Worm (Caenorhabditis elegans) whole organism, L4 larva: ENCODE results near the gene zig-8.

Experiments used
- F44E2.7 ChIP-seq: fragments of 200-800 bp; sonication (Bioruptor generic); IDR thresholded peaks from 2 replicates; pipeline ENCODE4 v2.1.2; 2022; ENCODE audit warnings: missing genetic modification characterization, missing compliant biosample characterization
- R02D3.7 ChIP-seq: fragments of 150-350 bp; sonication (generic microtip); optimal IDR thresholded peaks from 3 replicates; lab custom pipeline; 2014; ENCODE audit warnings: missing biosample characterization, missing genetic modification characterization
- T20F7.1 ChIP-seq: fragments of 200-800 bp; sonication (Bioruptor generic); optimal IDR thresholded peaks from 2 replicates; lab custom pipeline; 2018; ENCODE audit warnings: mild to moderate bottlenecking, missing genetic modification characterization, missing compliant biosample characterization
- Y105C5A.15 ChIP-seq: fragments of 200-800 bp; sonication (Bioruptor generic); IDR thresholded peaks from 2 replicates; pipeline ENCODE4 v1.3.6; 2022; ENCODE audit warnings: missing genetic modification characterization, missing compliant biosample characterization
- aha-1 ChIP-seq: fragments of 150-350 bp; peaks from one replicate; lab custom pipeline; 2014; ENCODE audit warnings: missing biosample characterization, missing genetic modification characterization
- arid-1 ChIP-seq: fragments of 200-800 bp; sonication (Bioruptor generic); conservative IDR thresholded peaks from 2 replicates; pipeline ENCODE4 v1.3.6; 2022; ENCODE audit warnings: missing genetic modification reagents, missing genetic modification characterization, missing compliant biosample characterization
- dmd-9 ChIP-seq: fragments of 200-800 bp; sonication (Bioruptor generic); IDR thresholded peaks from 2 replicates; pipeline ENCODE4 v1.3.6; 2022; ENCODE audit warnings: missing genetic modification reagents, missing genetic modification characterization, missing compliant biosample characterization
- dve-1 ChIP-seq: sonication (generic microtip); optimal IDR thresholded peaks from 2 replicates; lab custom pipeline; 2017; ENCODE audit warnings: antibody characterized with exemption, mild to moderate bottlenecking, missing genetic modification characterization, missing compliant biosample characterization; ENCODE audit not compliant: insufficient read depth
- hif-1 ChIP-seq, 2 experiments: sonication (generic microtip); optimal IDR thresholded peaks; 2 replicates each; lab custom pipeline; 2016 to 2017; ENCODE audit warnings: missing compliant biosample characterization in 2 of 2, missing genetic modification characterization in 2 of 2, missing genetic modification reagents in 2 of 2, missing genotype in 2 of 2, mild to moderate bottlenecking in 1 of 2
- hlh-11 ChIP-seq: fragments of 200-800 bp; sonication (Bioruptor generic); optimal IDR thresholded peaks from 2 replicates; lab custom pipeline; 2018; ENCODE audit warnings: mild to moderate bottlenecking, missing genetic modification characterization, missing compliant biosample characterization
- hlh-30 ChIP-seq: sonication (generic microtip); optimal IDR thresholded peaks from 2 replicates; lab custom pipeline; 2017; ENCODE audit warnings: antibody characterized with exemption, mild to moderate bottlenecking, missing genetic modification characterization, missing compliant biosample characterization; ENCODE audit not compliant: insufficient read depth
- lim-7 ChIP-seq: fragments of 200-800 bp; sonication (Bioruptor generic); IDR thresholded peaks from 2 replicates; pipeline ENCODE4 v1.3.6; 2022; ENCODE audit warnings: missing genetic modification characterization, missing compliant biosample characterization
- lin-15B ChIP-seq: fragments of 150-350 bp; sonication (generic microtip); optimal IDR thresholded peaks from 3 replicates; lab custom pipeline; 2014; ENCODE audit warnings: missing biosample characterization, missing genetic modification characterization
- lir-3 ChIP-seq: sonication (generic microtip); optimal IDR thresholded peaks from 2 replicates; lab custom pipeline; 2016; ENCODE audit warnings: mild to moderate bottlenecking, missing genetic modification characterization, missing compliant biosample characterization
- lsy-2 ChIP-seq, 2 experiments: fragments of 150-350 bp in 1 of 2; sonication (generic microtip) in 1 of 2; optimal IDR thresholded peaks; 2 replicates each; lab custom pipeline; 2014 to 2017; ENCODE audit warnings: missing biosample characterization in 2 of 2, missing genetic modification characterization in 2 of 2
- madf-5 ChIP-seq, 2 experiments: fragments of 200-800 bp; sonication (Bioruptor generic); IDR thresholded peaks; 2 replicates each; pipeline ENCODE4 v1.3.6; 2022; ENCODE audit warnings: missing compliant biosample characterization in 2 of 2, missing genetic modification characterization in 2 of 2
- mdl-1 ChIP-seq, 2 experiments: fragments of 150-350 bp in 1 of 2; sonication (generic microtip) in 1 of 2; optimal IDR thresholded peaks; 2 replicates each; lab custom pipeline; 2014 to 2017; ENCODE audit warnings: missing biosample characterization in 2 of 2, missing genetic modification characterization in 2 of 2
- mep-1 ChIP-seq: fragments of 150-350 bp; sonication (generic microtip); optimal IDR thresholded peaks from 3 replicates; lab custom pipeline; 2014; ENCODE audit warnings: missing biosample characterization, missing genetic modification characterization
- mes-2 ChIP-seq: sonication (generic microtip); optimal IDR thresholded peaks from 2 replicates; lab custom pipeline; 2016; ENCODE audit warnings: missing genotype, mild to moderate bottlenecking, missing genetic modification characterization, missing compliant biosample characterization; ENCODE audit not compliant: poor library complexity, severe bottlenecking
- mxl-3 ChIP-seq: fragments of 200-800 bp; sonication (Bioruptor generic); optimal IDR thresholded peaks from 2 replicates; lab custom pipeline; 2018; ENCODE audit warnings: mild to moderate bottlenecking, missing genetic modification characterization, missing compliant biosample characterization
- nhr-237 ChIP-seq: sonication (generic microtip); optimal IDR thresholded peaks from 2 replicates; lab custom pipeline; 2017; ENCODE audit warnings: missing biosample characterization, missing genetic modification characterization
- nhr-25 ChIP-seq: sonication (generic microtip); optimal IDR thresholded peaks from 2 replicates; lab custom pipeline; 2017; ENCODE audit warnings: missing genetic modification characterization, mild to moderate bottlenecking, missing compliant biosample characterization, antibody characterized with exemption, moderate library complexity, borderline replicate concordance; ENCODE audit not compliant: insufficient read depth
- nhr-28 ChIP-seq: fragments of 150-350 bp; optimal IDR thresholded peaks from 2 replicates; lab custom pipeline; 2014; ENCODE audit warnings: missing biosample characterization, missing genetic modification characterization
- nhr-42 ChIP-seq: fragments of 200-800 bp; sonication (Bioruptor generic); IDR thresholded peaks from 2 replicates; pipeline ENCODE4 v1.3.6; 2022; ENCODE audit warnings: missing genetic modification characterization, missing compliant biosample characterization
- nhr-77 ChIP-seq: fragments of 150-350 bp; optimal IDR thresholded peaks from 2 replicates; lab custom pipeline; 2014; ENCODE audit warnings: missing biosample characterization, missing genetic modification characterization
- pha-4 ChIP-seq, 2 experiments: fragments of 150-350 bp in 1 of 2; fragments of 200-800 bp in 1 of 2; sonication (Bioruptor generic) in 1 of 2; IDR thresholded peaks in 1 of 2; optimal IDR thresholded peaks in 1 of 2; 2 replicates each; pipeline versions ENCODE4 v1.3.6 to Lab custom; 2014 to 2022; ENCODE audit warnings: missing genetic modification characterization in 2 of 2, missing genetic modification reagents in 2 of 2, missing biosample characterization in 1 of 2, missing compliant biosample characterization in 1 of 2
- pqm-1 ChIP-seq: sonication (generic microtip); optimal IDR thresholded peaks from 2 replicates; lab custom pipeline; 2017; ENCODE audit warnings: missing biosample characterization, missing genetic modification characterization
- set-16 ChIP-seq: fragments of 200-800 bp; sonication (Bioruptor generic); IDR thresholded peaks from 2 replicates; pipeline ENCODE4 v1.3.6; 2022; ENCODE audit warnings: missing genetic modification reagents, missing genetic modification characterization, missing compliant biosample characterization
- tra-1 ChIP-seq: fragments of 200-800 bp; sonication (Bioruptor generic); IDR thresholded peaks from 2 replicates; pipeline ENCODE4 v1.3.6; 2022; ENCODE audit warnings: missing genetic modification reagents, missing genetic modification characterization, missing compliant biosample characterization
- ztf-11 ChIP-seq: fragments of 150-350 bp; optimal IDR thresholded peaks from 2 replicates; lab custom pipeline; 2014; ENCODE audit warnings: missing biosample characterization, missing genetic modification characterization

Gene zig-8

ce11 chrIII:13071432-13072259 is 48.0 kb upstream of the zig-8 start (continued):
- TF ChIP-seq R02D3.7 (tag; lab: Kevin White, UChicago) (no peak), pha-4 (GFP tag; IDR thresholded peaks at IDR 0.05; lab: Robert Waterston, UW) (peak; percentile 37; the same call in 1 of the 2 replicates), pha-4 (tag; optimal IDR thresholded peaks at IDR 0.05; lab: Kevin White, UChicago) (no peak), mes-2 (tag; lab: Kevin White, UChicago) (peak; percentile 30), dmd-9 (GFP tag; lab: Robert Waterston, UW) (0 out of 2 replicates have a peak, but pooled peaks have one; percentile 55), nhr-28 (no peak), lsy-2 (tag; optimal IDR thresholded peaks at IDR 0.05; lab: Kevin White, UChicago) (peak in 1 of 2 experiments; percentile 40)

ce11 chrIII:13087437-13087836 is 32.2 kb upstream of the zig-8 start:
- no peak for TF ChIP-seq lin-15B (tag; lab: Kevin White, UChicago)
- no peak for TF ChIP-seq mdl-1 (tag; optimal IDR thresholded peaks at IDR 0.05; lab: Kevin White, UChicago)
- peak; percentile 91 for TF ChIP-seq aha-1 (tag; lab: Kevin White, UChicago)

- TF ChIP-seq set-16 (GFP tag; lab: Robert Waterston, UW), result peak; percentile 80
- no peak for TF ChIP-seq lir-3 (tag; lab: Kevin White, UChicago)
- TF ChIP-seq, all 104 proteins: peak for 1
Measured at ce11 chrIII:13091072-13091538, 28.5 kb upstream of the zig-8 start, which contains the start of gene Y39E4B.13. Y39E4B.13 (plus strand) TSS chrIII:13091122.

- TF ChIP-seq set-16 (GFP tag; lab: Robert Waterston, UW), result peak; percentile 83
- no peak for TF ChIP-seq nhr-42 (GFP tag; lab: Robert Waterston, UW)
Measured at ce11 chrIII:13092352-13092751, 27.3 kb upstream of the zig-8 start.

DNA sequence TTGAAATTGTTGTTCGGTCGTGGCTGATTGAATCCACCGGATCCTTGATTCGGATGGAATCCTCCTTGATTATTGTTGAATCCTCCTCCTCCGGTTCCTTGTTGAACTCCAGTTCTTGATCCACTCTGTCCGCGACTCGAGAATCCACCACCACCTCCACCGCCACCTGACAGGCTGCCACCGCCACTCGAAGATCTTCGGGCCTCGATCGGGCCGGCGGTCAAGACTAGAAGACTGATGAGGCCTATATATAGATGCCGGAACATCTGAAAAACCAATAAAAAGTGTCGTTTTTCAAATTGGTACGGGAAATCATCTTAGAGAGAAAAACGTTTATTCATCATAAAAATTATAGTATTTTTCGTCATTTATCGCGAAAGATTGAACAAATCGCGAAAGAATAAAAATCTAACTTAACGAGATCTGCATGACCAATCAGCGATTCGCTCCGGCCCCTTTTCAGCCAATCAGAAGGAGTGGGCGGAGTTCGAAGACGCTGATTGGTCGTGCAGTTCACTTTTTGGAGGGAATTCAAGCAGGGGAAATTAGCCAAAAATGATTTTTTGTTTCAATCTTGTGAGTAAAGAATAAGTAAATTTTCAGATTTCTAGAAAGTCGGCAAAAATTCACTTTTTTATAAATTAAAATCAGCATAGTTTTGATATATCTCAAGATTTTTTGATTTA is 20.3 kb upstream of the zig-8 start, which contains the start of gene pqn-83:
Gene pqn-83 (minus strand): TSS at position 272 of the 686 bp plus-strand sequence.
- TF ChIP-seq set-16 (GFP tag; lab: Robert Waterston, UW), result peak; percentile 67; the same call in 1 of the 2 replicates
- no peak for TF ChIP-seq hlh-11
- peak; percentile 72 for TF ChIP-seq aha-1 (tag; lab: Kevin White, UChicago)
- no peak for TF ChIP-seq ztf-11 (tag; lab: Kevin White, UChicago)

- TF ChIP-seq mep-1 (tag; lab: Kevin White, UChicago), result no peak
- TF ChIP-seq hlh-11, result peak; percentile 20
- TF ChIP-seq hlh-30 (tag; lab: Kevin White, UChicago), result peak; percentile 34
- peak; percentile 61 for TF ChIP-seq aha-1 (tag; lab: Kevin White, UChicago)
- no peak for TF ChIP-seq nhr-237
- TF ChIP-seq nhr-42 (GFP tag; lab: Robert Waterston, UW), result no peak
- no peak for TF ChIP-seq lim-7 (GFP tag; lab: Robert Waterston, UW)
- TF ChIP-seq madf-5 (GFP tag; IDR thresholded peaks at IDR 0.05; lab: Robert Waterston, UW), result no peak
- no peak for TF ChIP-seq F44E2.7 (GFP tag; lab: Robert Waterston, UW)
- peak; percentile 44 for TF ChIP-seq nhr-25 (tag; lab: Kevin White, UChicago)
- no peak for TF ChIP-seq Y105C5A.15 (GFP tag; lab: Robert Waterston, UW)
- no peak for TF ChIP-seq nhr-77
- TF ChIP-seq tra-1, result 0 out of 2 replicates have a peak, but pooled peaks have one; percentile 29
- TF ChIP-seq dve-1 (tag; lab: Kevin White, UChicago), result no peak
- TF ChIP-seq T20F7.1, result no peak
- no peak for TF ChIP-seq hif-1 (tag; optimal IDR thresholded peaks at IDR 0.05; lab: Kevin White, UChicago)
- TF ChIP-seq mdl-1 (tag; optimal IDR thresholded peaks at IDR 0.05; lab: Kevin White, UChicago), result peak in 1 of 2 experiments; percentile 68
- TF ChIP-seq pqm-1, result no peak
- TF ChIP-seq nhr-28, result peak; percentile 25
- TF ChIP-seq mxl-3 (GFP tag; lab: Kevin White, UChicago), result peak; percentile 20
- peak in 1 of 2 experiments; percentile 9 for TF ChIP-seq lsy-2 (tag; optimal IDR thresholded peaks at IDR 0.05; lab: Kevin White, UChicago)
- TF ChIP-seq arid-1 (GFP tag; lab: Robert Waterston, UW), result no peak
Measured at ce11 chrIII:13101070-13101469, 18.6 kb upstream of the zig-8 start.
